Worm (Caenorhabditis elegans) whole organism, L2 larva: Measurements from ENCODE around the gene K03H1.13.

Experiments used
- F13H6.1 ChIP-seq: sonication (generic microtip); optimal IDR thresholded peaks from 2 replicates; lab custom pipeline; 2016; ENCODE audit warnings: missing genetic modification characterization, missing compliant biosample characterization
- Y55F3AM.14 ChIP-seq: fragments of 200-800 bp; sonication (Bioruptor generic); optimal IDR thresholded peaks from 2 replicates; lab custom pipeline; 2018; ENCODE audit warnings: mild to moderate bottlenecking, missing genetic modification characterization, missing compliant biosample characterization
- ZK546.5 ChIP-seq: sonication (generic microtip); optimal IDR thresholded peaks from 2 replicates; lab custom pipeline; 2017; ENCODE audit warnings: missing biosample characterization, missing genetic modification characterization
- alr-1 ChIP-seq: fragments of 150-350 bp; optimal IDR thresholded peaks from 2 replicates; lab custom pipeline; 2014; ENCODE audit warnings: missing biosample characterization, missing genetic modification characterization
- aly-2 ChIP-seq: fragments of 150-350 bp; optimal IDR thresholded peaks from 2 replicates; lab custom pipeline; 2014; ENCODE audit warnings: missing biosample characterization, missing genetic modification characterization
- ama-1 ChIP-seq: fragments of 150-350 bp; optimal IDR thresholded peaks from 2 replicates; lab custom pipeline; 2018; ENCODE audit warnings: inconsistent platforms
- blmp-1 ChIP-seq: sonication (generic microtip); optimal IDR thresholded peaks from 2 replicates; lab custom pipeline; 2017; ENCODE audit warnings: missing genetic modification characterization, mild to moderate bottlenecking, missing compliant biosample characterization, antibody characterized with exemption, moderate library complexity; ENCODE audit not compliant: insufficient read depth
- ceh-16 ChIP-seq: fragments of 150-350 bp; optimal IDR thresholded peaks from 2 replicates; lab custom pipeline; 2014; ENCODE audit warnings: missing biosample characterization, missing genetic modification characterization
- crh-2 ChIP-seq: sonication (generic microtip); optimal IDR thresholded peaks from 2 replicates; lab custom pipeline; 2017; ENCODE audit warnings: missing biosample characterization, missing genetic modification characterization
- egl-27 ChIP-seq: sonication (generic microtip); optimal IDR thresholded peaks from 3 replicates; lab custom pipeline; 2017; ENCODE audit warnings: missing biosample characterization, missing genetic modification reagents, missing genetic modification characterization
- elt-3 ChIP-seq: sonication (generic microtip); optimal IDR thresholded peaks from 2 replicates; lab custom pipeline; 2017; ENCODE audit warnings: missing biosample characterization, missing genetic modification characterization
- fos-1 ChIP-seq: fragments of 150-350 bp; optimal IDR thresholded peaks from 2 replicates; lab custom pipeline; 2014; ENCODE audit warnings: missing biosample characterization, missing genetic modification characterization
- gmeb-1 ChIP-seq: fragments of 150-350 bp; optimal IDR thresholded peaks from 2 replicates; lab custom pipeline; 2014; ENCODE audit warnings: missing biosample characterization, missing genetic modification characterization
- lin-11 ChIP-seq: fragments of 150-350 bp; sonication (generic microtip); optimal IDR thresholded peaks from 2 replicates; lab custom pipeline; 2014; ENCODE audit warnings: missing biosample characterization, missing genetic modification characterization, inconsistent platforms, mixed read lengths
- lin-39 ChIP-seq: fragments of 150-350 bp; optimal IDR thresholded peaks from 2 replicates; lab custom pipeline; 2014; ENCODE audit warnings: missing biosample characterization, missing genetic modification reagents, missing genetic modification characterization
- lsy-2 ChIP-seq, 2 experiments: fragments of 150-350 bp in 1 of 2; sonication (generic microtip) in 1 of 2; optimal IDR thresholded peaks; 2 replicates each; lab custom pipeline; 2014 to 2017; ENCODE audit warnings: missing biosample characterization in 2 of 2, missing genetic modification characterization in 2 of 2
- mab-5 ChIP-seq: fragments of 150-350 bp; optimal IDR thresholded peaks from 2 replicates; lab custom pipeline; 2014; ENCODE audit warnings: missing biosample characterization, missing genetic modification characterization
- nhr-10 ChIP-seq: sonication (generic microtip); optimal IDR thresholded peaks from 2 replicates; lab custom pipeline; 2017; ENCODE audit warnings: missing biosample characterization, missing genetic modification characterization
- nhr-11 ChIP-seq: fragments of 150-350 bp; optimal IDR thresholded peaks from 2 replicates; lab custom pipeline; 2014; ENCODE audit warnings: missing biosample characterization, missing genetic modification characterization
- nhr-129 ChIP-seq: fragments of 150-350 bp; optimal IDR thresholded peaks from 2 replicates; lab custom pipeline; 2014; ENCODE audit warnings: missing biosample characterization, missing genetic modification characterization
- nhr-237 ChIP-seq: fragments of 150-350 bp; optimal IDR thresholded peaks from 2 replicates; lab custom pipeline; 2014; ENCODE audit warnings: missing biosample characterization, missing genetic modification characterization
- nhr-25 ChIP-seq: fragments of 150-350 bp; sonication (generic microtip); optimal IDR thresholded peaks from 3 replicates; lab custom pipeline; 2014; ENCODE audit warnings: missing biosample characterization, missing genetic modification characterization
- nhr-6 ChIP-seq: fragments of 150-350 bp; optimal IDR thresholded peaks from 2 replicates; lab custom pipeline; 2014; ENCODE audit warnings: missing biosample characterization, missing genetic modification characterization
- nhr-77 ChIP-seq: fragments of 150-350 bp; optimal IDR thresholded peaks from 2 replicates; lab custom pipeline; 2014; ENCODE audit warnings: missing biosample characterization, missing genetic modification characterization
- sem-4 ChIP-seq: fragments of 150-350 bp; optimal IDR thresholded peaks from 2 replicates; lab custom pipeline; 2014; ENCODE audit warnings: missing biosample characterization, missing genetic modification reagents, missing genetic modification characterization
- sma-9 ChIP-seq, 2 experiments: fragments of 150-350 bp in 1 of 2; sonication (generic microtip) in 1 of 2; optimal IDR thresholded peaks; 2 replicates each; lab custom pipeline; 2014 to 2016; ENCODE audit warnings: missing genetic modification characterization in 2 of 2, mild to moderate bottlenecking in 1 of 2, missing biosample characterization in 1 of 2, missing compliant biosample characterization in 1 of 2, missing genetic modification reagents in 1 of 2, moderate library complexity in 1 of 2
- unc-39 ChIP-seq: fragments of 150-350 bp; optimal IDR thresholded peaks from 2 replicates; lab custom pipeline; 2014; ENCODE audit warnings: missing biosample characterization, missing genetic modification characterization
- unc-62 ChIP-seq: fragments of 150-350 bp; optimal IDR thresholded peaks from 2 replicates; lab custom pipeline; 2014; ENCODE audit warnings: missing biosample characterization, missing genetic modification reagents, missing genetic modification characterization
- zag-1 ChIP-seq: fragments of 150-350 bp; optimal IDR thresholded peaks from 2 replicates; lab custom pipeline; 2014; ENCODE audit warnings: missing biosample characterization, missing genetic modification characterization
- ztf-1 ChIP-seq: fragments of 200-800 bp; sonication (Bioruptor generic); conservative IDR thresholded peaks from 2 replicates; pipeline ENCODE4 v1.3.6; 2022; ENCODE audit warnings: missing genetic modification characterization, missing compliant biosample characterization
- ztf-11 ChIP-seq: sonication (generic microtip); optimal IDR thresholded peaks from 2 replicates; lab custom pipeline; 2017; ENCODE audit warnings: missing biosample characterization, missing genetic modification characterization
- ztf-4 ChIP-seq: fragments of 150-350 bp; optimal IDR thresholded peaks from 2 replicates; lab custom pipeline; 2014; ENCODE audit warnings: missing biosample characterization, missing genetic modification characterization

K03H1.13 gene

DNA sequence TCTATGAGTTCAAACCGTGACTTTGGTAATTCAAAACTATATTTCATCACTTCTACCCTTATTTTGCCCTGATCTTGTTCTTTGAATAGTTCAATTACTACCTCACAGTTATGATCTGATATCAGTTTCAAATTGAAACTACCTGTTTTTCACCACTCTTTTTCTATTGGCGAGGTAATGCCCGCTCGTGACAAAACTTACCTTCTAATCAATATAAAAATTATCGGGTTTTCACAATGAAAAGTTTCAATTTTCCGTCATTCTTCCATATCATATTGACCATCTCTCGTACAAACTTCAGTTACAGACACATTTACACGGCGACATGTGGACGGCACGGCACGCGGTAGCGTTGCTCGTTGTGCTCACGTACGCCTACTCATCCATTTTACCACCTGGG is 18.1 kb downstream of the K03H1.13 start, which contains the start of gene dec-7:
Gene dec-7, plus strand, starts transcription at position 308 of the 400 bp plus-strand sequence.
- no peak for TF ChIP-seq ztf-4 (tag; lab: Kevin White, UChicago)
- TF ChIP-seq fos-1 (tag; lab: Kevin White, UChicago), result no peak
- TF ChIP-seq elt-3 (tag; lab: Kevin White, UChicago), result no peak
- no peak for TF ChIP-seq blmp-1
- TF ChIP-seq crh-2 (tag; lab: Kevin White, UChicago), result no peak
- TF ChIP-seq sma-9 (GFP tag; optimal IDR thresholded peaks at IDR 0.05; lab: Kevin White, UChicago), result no peak
- no peak for TF ChIP-seq sma-9 (tag; optimal IDR thresholded peaks at IDR 0.05; lab: Kevin White, UChicago)
- no peak for TF ChIP-seq egl-27 (tag; lab: Kevin White, UChicago)
- no peak for TF ChIP-seq nhr-237 (tag; lab: Kevin White, UChicago)
- no peak for TF ChIP-seq Y55F3AM.14 (GFP tag; lab: Kevin White, UChicago)
- TF ChIP-seq sem-4 (tag; lab: Kevin White, UChicago), result no peak
- TF ChIP-seq alr-1 (tag; lab: Kevin White, UChicago), result no peak
- no peak for TF ChIP-seq nhr-77 (tag; lab: Kevin White, UChicago)
- no peak for TF ChIP-seq nhr-129 (tag; lab: Kevin White, UChicago)

ce11 chrIII:9930406-9930805 is 19.7 kb downstream of the K03H1.13 start:
- TF ChIP-seq lsy-2 (tag; optimal IDR thresholded peaks at IDR 0.05; lab: Kevin White, UChicago), result no peak
- no peak for TF ChIP-seq ztf-1
- peak; percentile 54 for TF ChIP-seq F13H6.1 (tag; lab: Kevin White, UChicago)
- peak; percentile 52 for TF ChIP-seq crh-2 (tag; lab: Kevin White, UChicago)
- peak; percentile 43 for TF ChIP-seq sma-9 (GFP tag; optimal IDR thresholded peaks at IDR 0.05; lab: Kevin White, UChicago)
- no peak for TF ChIP-seq sma-9 (tag; optimal IDR thresholded peaks at IDR 0.05; lab: Kevin White, UChicago)
- peak; percentile 2 for TF ChIP-seq gmeb-1 (tag; lab: Kevin White, UChicago)
- peak; percentile 69 for TF ChIP-seq fos-1 (tag; lab: Kevin White, UChicago)

DNA sequence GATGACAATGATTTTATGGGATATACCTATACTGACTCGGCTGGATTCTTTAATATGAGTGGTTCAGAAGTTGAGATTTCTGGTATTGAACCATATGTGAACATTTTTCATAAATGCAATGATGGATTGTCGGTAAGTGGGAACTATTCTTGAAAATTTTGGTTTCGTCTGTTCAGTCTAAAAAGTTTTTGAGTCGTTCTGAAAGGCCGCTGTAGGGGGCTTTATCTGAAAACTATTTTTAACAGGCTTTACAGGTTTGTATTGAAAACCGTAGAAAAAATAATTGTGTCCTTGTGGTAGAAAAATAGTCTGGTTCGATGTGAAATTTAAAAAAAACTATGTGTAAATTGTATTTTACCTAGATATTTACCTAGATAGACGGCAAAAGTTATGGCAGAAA is 20.6 kb downstream of the K03H1.13 start:
- TF ChIP-seq ztf-1 (no peak), lin-11 (no peak), unc-62 (no peak), elt-3 (tag; lab: Kevin White, UChicago) (no peak), mab-5 (no peak), fos-1 (tag; lab: Kevin White, UChicago) (no peak), ceh-16 (tag; lab: Kevin White, UChicago) (no peak), lin-39 (tag; lab: Kevin White, UChicago) (no peak), ZK546.5 (tag; lab: Kevin White, UChicago) (no peak), aly-2 (tag; lab: Kevin White, UChicago) (no peak), ztf-11 (no peak), crh-2 (tag; lab: Kevin White, UChicago) (no peak), nhr-11 (no peak), ztf-4 (tag; lab: Kevin White, UChicago) (no peak), unc-39 (tag; lab: Kevin White, UChicago) (no peak), alr-1 (tag; lab: Kevin White, UChicago) (no peak)

- TF ChIP-seq fos-1 (tag; lab: Kevin White, UChicago) (no peak), zag-1 (tag; lab: Kevin White, UChicago) (no peak), gmeb-1 (tag; lab: Kevin White, UChicago) (no peak), nhr-6 (no peak), sem-4 (tag; lab: Kevin White, UChicago) (no peak), ztf-4 (tag; lab: Kevin White, UChicago) (no peak), unc-39 (tag; lab: Kevin White, UChicago) (no peak), nhr-10 (tag; lab: Kevin White, UChicago) (no peak), ztf-11 (no peak), ama-1 (lab: Kevin White, UChicago) (no peak), ceh-16 (tag; lab: Kevin White, UChicago) (no peak), blmp-1 (no peak), lin-11 (no peak), aly-2 (tag; lab: Kevin White, UChicago) (no peak), F13H6.1 (tag; lab: Kevin White, UChicago) (no peak), elt-3 (tag; lab: Kevin White, UChicago) (no peak)
- TF ChIP-seq, all 48 proteins: peak for 0
Measured at ce11 chrIII:9928777-9929176, 21.4 kb downstream of the K03H1.13 start, which contains the start of gene ttr-1. Gene ttr-1, plus strand, starts transcription at chrIII:9929077.

DNA sequence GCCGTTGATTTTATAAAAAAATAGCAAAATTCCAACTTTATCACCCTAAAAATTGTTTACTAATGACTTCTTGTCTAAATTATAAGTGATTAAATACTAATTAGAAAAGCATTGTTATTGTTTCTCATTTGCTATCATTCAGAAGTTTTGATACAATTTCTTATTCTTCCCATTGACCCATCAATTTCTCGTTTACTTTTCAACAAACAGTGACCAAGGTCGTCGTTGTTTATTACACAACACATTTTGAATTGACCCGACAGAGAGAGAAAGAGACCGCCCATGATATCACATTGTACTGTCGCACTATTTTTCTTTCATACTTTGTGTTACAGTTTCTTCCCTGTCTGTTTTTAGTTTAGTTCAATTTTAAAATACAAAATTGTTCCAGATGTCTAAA is 22.8 kb downstream of the K03H1.13 start, which contains the start of gene ttr-2:
Gene ttr-2, plus strand, starts transcription at position 392 of the 400 bp plus-strand sequence.
- peak; percentile 67 for TF ChIP-seq nhr-25 (tag; lab: Kevin White, UChicago)
- no peak for TF ChIP-seq nhr-237 (tag; lab: Kevin White, UChicago)
- TF ChIP-seq crh-2 (tag; lab: Kevin White, UChicago), result peak; percentile 27
- TF ChIP-seq fos-1 (tag; lab: Kevin White, UChicago), result peak; percentile 54
